Fruit fly (Drosophila melanogaster) whole organism, embryonic: ENCODE results near the gene Smox.

ENCODE experiments used
- CG10267 ChIP-seq: fragments of 200-800 bp; sonication (Bioruptor generic); optimal IDR thresholded peaks from 2 replicates; lab custom pipeline; 2018; ENCODE audit warnings: missing biosample characterization, mild to moderate bottlenecking, missing genetic modification characterization, moderate library complexity
- CG10543 ChIP-seq: fragments of 200-800 bp; sonication (Bioruptor generic); optimal IDR thresholded peaks from 3 replicates; lab custom pipeline; 2017; ENCODE audit warnings: missing biosample characterization, mild to moderate bottlenecking, missing genetic modification characterization, moderate library complexity
- CG10959 ChIP-seq: fragments of 200-800 bp; sonication (Bioruptor generic); IDR thresholded peaks from 2 replicates; pipeline ENCODE4 v1.3.6; 2022; ENCODE audit warnings: missing biosample characterization, missing genetic modification characterization
- CG11247 ChIP-seq: fragments of 200-800 bp; sonication (Bioruptor generic); IDR thresholded peaks from 2 replicates; pipeline ENCODE4 v1.3.6; 2022; ENCODE audit warnings: missing biosample characterization, missing genetic modification characterization
- CG11695 ChIP-seq: fragments of 200-800 bp; sonication (Bioruptor generic); IDR thresholded peaks from 3 replicates; pipeline ENCODE4 v1.3.6; 2022; ENCODE audit warnings: missing biosample characterization, missing genetic modification characterization
- CG12104 ChIP-seq: fragments of 200-800 bp; sonication (Bioruptor generic); optimal IDR thresholded peaks from 3 replicates; lab custom pipeline; 2016; ENCODE audit warnings: missing biosample characterization, missing genetic modification characterization
- CG12942 ChIP-seq: fragments of 200-800 bp; sonication (Bioruptor generic); optimal IDR thresholded peaks from 3 replicates; lab custom pipeline; 2016; ENCODE audit warnings: missing biosample characterization, missing genetic modification characterization
- CG14965 ChIP-seq: fragments of 200-800 bp; sonication (Bioruptor generic); optimal IDR thresholded peaks from 2 replicates; lab custom pipeline; 2016; ENCODE audit warnings: missing biosample characterization, missing genetic modification characterization, borderline replicate concordance
- CG1602 ChIP-seq: fragments of 200-800 bp; sonication (Bioruptor generic); optimal IDR thresholded peaks from 3 replicates; lab custom pipeline; 2016; ENCODE audit warnings: missing biosample characterization, missing genetic modification characterization
- CG18262 ChIP-seq: fragments of 200-800 bp; optimal IDR thresholded peaks from 3 replicates; lab custom pipeline; 2019; ENCODE audit warnings: missing biosample characterization, mild to moderate bottlenecking, missing genetic modification characterization, moderate library complexity
- CG18619 ChIP-seq: fragments of 200-800 bp; sonication (Bioruptor generic); optimal IDR thresholded peaks from 3 replicates; lab custom pipeline; 2017; ENCODE audit warnings: missing biosample characterization, mild to moderate bottlenecking, missing genetic modification characterization
- CG18764 ChIP-seq: fragments of 200-800 bp; sonication (Bioruptor generic); optimal IDR thresholded peaks from 3 replicates; lab custom pipeline; 2016; ENCODE audit warnings: missing biosample characterization, missing genetic modification characterization
- CG2712 ChIP-seq: fragments of 200-800 bp; optimal IDR thresholded peaks from 3 replicates; lab custom pipeline; 2019; ENCODE audit warnings: missing biosample characterization, mild to moderate bottlenecking, missing genetic modification characterization, moderate library complexity
- CG2889 ChIP-seq: fragments of 200-800 bp; sonication (Bioruptor generic); IDR thresholded peaks from 3 replicates; pipeline ENCODE4 v1.3.6; 2022; ENCODE audit warnings: missing biosample characterization, missing genetic modification characterization
- CG32532 ChIP-seq: fragments of 200-800 bp; sonication (Bioruptor generic); IDR thresholded peaks from 2 replicates; pipeline ENCODE4 v1.3.6; 2022; ENCODE audit warnings: missing biosample characterization, missing genetic modification characterization
- CG34224 ChIP-seq: fragments of 200-800 bp; sonication (Bioruptor generic); IDR thresholded peaks from 3 replicates; pipeline ENCODE4 v1.3.6; 2022; ENCODE audit warnings: missing biosample characterization, missing genetic modification characterization; ENCODE audit not compliant: partially characterized antibody
- CG4328 ChIP-seq: fragments of 200-800 bp; sonication (Bioruptor generic); optimal IDR thresholded peaks from 3 replicates; lab custom pipeline; 2017; ENCODE audit warnings: missing biosample characterization, missing genetic modification reagents, missing genetic modification characterization
- CG4617 ChIP-seq: fragments of 200-800 bp; sonication (Bioruptor generic); optimal IDR thresholded peaks from 3 replicates; lab custom pipeline; 2016; ENCODE audit warnings: missing biosample characterization, missing genetic modification characterization, borderline replicate concordance
- CG7372 ChIP-seq: fragments of 200-800 bp; sonication (Bioruptor generic); IDR thresholded peaks from 2 replicates; pipeline ENCODE4 v1.3.6; 2022; ENCODE audit warnings: missing biosample characterization, missing genetic modification characterization
- CG8388 ChIP-seq: fragments of 200-800 bp; sonication (Bioruptor generic); optimal IDR thresholded peaks from 2 replicates; lab custom pipeline; 2019; ENCODE audit warnings: missing biosample characterization, mild to moderate bottlenecking, missing genetic modification characterization, moderate library complexity
- Drgx ChIP-seq: fragments of 200-800 bp; sonication (Bioruptor generic); IDR thresholded peaks from 2 replicates; pipeline ENCODE4 v1.3.6; 2022; ENCODE audit warnings: missing biosample characterization, missing genetic modification characterization
- Ets65A ChIP-seq: fragments of 200-800 bp; sonication (Bioruptor generic); peaks from one replicate; lab custom pipeline; 2016; ENCODE audit warnings: missing biosample characterization, missing genetic modification characterization
- Hey ChIP-seq: fragments of 200-800 bp; sonication (Bioruptor generic); optimal IDR thresholded peaks from 3 replicates; lab custom pipeline; 2018; ENCODE audit warnings: missing biosample characterization, mild to moderate bottlenecking, missing genetic modification characterization
- Hsf ChIP-seq: fragments of 200-800 bp; sonication (Bioruptor generic); optimal IDR thresholded peaks from 3 replicates; lab custom pipeline; 2016; ENCODE audit warnings: missing biosample characterization, missing genetic modification characterization
- Med ChIP-seq: fragments of 200-800 bp; sonication (Bioruptor generic); peaks from one replicate; lab custom pipeline; 2016; ENCODE audit warnings: missing biosample characterization, missing genetic modification characterization, mild to moderate bottlenecking, inconsistent platforms, moderate library complexity
- NFAT ChIP-seq: fragments of 200-800 bp; sonication (Bioruptor generic); IDR thresholded peaks from 2 replicates; pipeline ENCODE4 v1.3.6; 2022; ENCODE audit warnings: missing biosample characterization, missing genetic modification characterization
- Pdp1 ChIP-seq, 2 experiments: fragments of 200-800 bp; sonication (Bioruptor generic); optimal IDR thresholded peaks; 3 replicates each; lab custom pipeline; 2016; ENCODE audit warnings: missing biosample characterization in 2 of 2, missing genetic modification characterization in 2 of 2, mild to moderate bottlenecking in 1 of 2, moderate library complexity in 1 of 2
- Rfx ChIP-seq: fragments of 200-800 bp; sonication (Bioruptor generic); IDR thresholded peaks from 2 replicates; pipeline ENCODE4 v1.3.6; 2022; ENCODE audit warnings: missing biosample characterization, missing genetic modification characterization
- Six4 ChIP-seq: fragments of 200-800 bp; sonication (Bioruptor generic); optimal IDR thresholded peaks from 2 replicates; lab custom pipeline; 2016; ENCODE audit warnings: missing biosample characterization, missing genetic modification characterization
- Stat92E ChIP-seq, 3 experiments: fragments of >200 bp in 2 of 3; fragments of 200-800 bp in 1 of 3; sonication (Bioruptor generic) in 1 of 3; optimal IDR thresholded peaks; 2 replicates each; lab custom pipeline; 2017 to 2019; ENCODE audit warnings: missing biosample characterization in 3 of 3, missing genetic modification characterization in 3 of 3, mild to moderate bottlenecking in 1 of 3, moderate library complexity in 1 of 3
- TFAM ChIP-seq: fragments of 200-800 bp; sonication (Bioruptor generic); optimal IDR thresholded peaks from 2 replicates; lab custom pipeline; 2017; ENCODE audit warnings: missing biosample characterization, missing genetic modification characterization, inconsistent platforms
- ab ChIP-seq: fragments of 200-800 bp; sonication (Bioruptor generic); optimal IDR thresholded peaks from 2 replicates; lab custom pipeline; 2016; ENCODE audit warnings: missing biosample characterization, missing genetic modification characterization
- ase ChIP-seq: fragments of 200-800 bp; sonication (Bioruptor generic); IDR thresholded peaks from 3 replicates; pipeline ENCODE4 v1.3.6; 2022; ENCODE audit warnings: missing biosample characterization, missing genetic modification characterization
- ash1 ChIP-seq: fragments of 200-800 bp; sonication (Bioruptor generic); optimal IDR thresholded peaks from 2 replicates; lab custom pipeline; 2018; ENCODE audit warnings: missing biosample characterization, mild to moderate bottlenecking, missing genetic modification characterization
- chm ChIP-seq: fragments of 200-800 bp; sonication (Bioruptor generic); IDR thresholded peaks from 2 replicates; pipeline ENCODE4 v1.3.6; 2022; ENCODE audit warnings: missing biosample characterization, missing genetic modification characterization
- cwo ChIP-seq: fragments of 200-800 bp; sonication (Bioruptor generic); optimal IDR thresholded peaks from 3 replicates; lab custom pipeline; 2017; ENCODE audit warnings: missing biosample characterization, missing genetic modification characterization, mild to moderate bottlenecking, moderate library complexity, missing genetic modification reagents
- dmrt99B ChIP-seq: fragments of 200-800 bp; sonication (Bioruptor generic); optimal IDR thresholded peaks from 2 replicates; lab custom pipeline; 2018; ENCODE audit warnings: missing biosample characterization, mild to moderate bottlenecking, missing genetic modification characterization, moderate library complexity
- insv ChIP-seq, 2 experiments: fragments of 200-800 bp; sonication (Bioruptor generic); optimal IDR thresholded peaks; 3 replicates each; lab custom pipeline; 2016 to 2018; ENCODE audit warnings: missing biosample characterization in 2 of 2, missing genetic modification characterization in 2 of 2
- jigr1 ChIP-seq: fragments of 200-800 bp; sonication (Bioruptor generic); IDR thresholded peaks from 3 replicates; pipeline ENCODE4 v1.3.6; 2022; ENCODE audit warnings: missing biosample characterization, missing genetic modification characterization
- kni ChIP-seq: fragments of 200-800 bp; sonication (Bioruptor generic); optimal IDR thresholded peaks from 3 replicates; lab custom pipeline; 2017; ENCODE audit warnings: mild to moderate bottlenecking, missing biosample characterization, missing genetic modification reagents, missing genetic modification characterization
- lola ChIP-seq, 3 experiments: fragments of >200 bp in 2 of 3; fragments of 200-800 bp in 1 of 3; sonication (Bioruptor generic) in 1 of 3; optimal IDR thresholded peaks; 2 replicates each; lab custom pipeline; 2017 to 2019; ENCODE audit warnings: missing biosample characterization in 3 of 3, missing genetic modification characterization in 3 of 3, mild to moderate bottlenecking in 1 of 3, moderate library complexity in 1 of 3
- mam ChIP-seq: fragments of 200-800 bp; sonication (Bioruptor generic); optimal IDR thresholded peaks from 3 replicates; lab custom pipeline; 2016; ENCODE audit warnings: missing biosample characterization, missing genetic modification characterization
- run ChIP-seq: fragments of 200-800 bp; sonication (Bioruptor generic); optimal IDR thresholded peaks from 3 replicates; lab custom pipeline; 2018; ENCODE audit warnings: missing biosample characterization, mild to moderate bottlenecking, missing genetic modification characterization
- seq ChIP-seq: fragments of 200-800 bp; sonication (Bioruptor generic); IDR thresholded peaks from 2 replicates; pipeline ENCODE4 v1.3.6; 2022; ENCODE audit warnings: missing biosample characterization, missing genetic modification characterization
- sna ChIP-seq: fragments of 200-800 bp; sonication (Bioruptor generic); IDR thresholded peaks from 2 replicates; pipeline ENCODE4 v1.3.6; 2022; ENCODE audit warnings: missing biosample characterization, missing genetic modification characterization; ENCODE audit not compliant: partially characterized antibody
- sob ChIP-seq: fragments of 200-800 bp; sonication (Bioruptor generic); IDR thresholded peaks from 2 replicates; pipeline ENCODE4 v1.3.6; 2022; ENCODE audit warnings: missing biosample characterization, missing genetic modification characterization
- stwl ChIP-seq: fragments of 200-800 bp; sonication (Bioruptor generic); optimal IDR thresholded peaks from 3 replicates; lab custom pipeline; 2018; ENCODE audit warnings: missing biosample characterization, mild to moderate bottlenecking, missing genetic modification characterization, moderate library complexity
- tna ChIP-seq: fragments of 200-800 bp; sonication (Bioruptor generic); IDR thresholded peaks from 2 replicates; pipeline ENCODE4 v1.3.6; 2022; ENCODE audit warnings: missing biosample characterization, missing genetic modification characterization; ENCODE audit not compliant: partially characterized antibody
- usp ChIP-seq: fragments of >200 bp; optimal IDR thresholded peaks from 2 replicates; lab custom pipeline; 2017; ENCODE audit warnings: missing biosample characterization, missing genetic modification characterization
- wor ChIP-seq: fragments of 200-800 bp; sonication (Bioruptor generic); IDR thresholded peaks from 2 replicates; pipeline ENCODE4 v1.3.6; 2022; ENCODE audit warnings: missing biosample characterization, missing genetic modification characterization

The Smox gene

dm6 chrX:8143537-8143936 lies 1.5 kb upstream of the Smox start, which contains the start of gene CG17982 (continued):
- TF ChIP-seq CG4328 (GFP tag; lab: Kevin White, UChicago) (peak; percentile 80), mam (GFP tag; lab: Kevin White, UChicago) (peak; percentile 90), CG18764 (GFP tag; lab: Kevin White, UChicago) (peak; percentile 65), CG10959 (GFP tag; lab: Robert Waterston, UW) (peak; percentile 81), NFAT (peak; percentile 66), CG14965 (GFP tag; lab: Kevin White, UChicago) (no peak), tna (GFP tag; lab: Robert Waterston, UW) (no peak), insv (GFP tag; optimal IDR thresholded peaks at IDR 0.05; lab: Kevin White, UChicago) (peak in 1 of 2 experiments; percentile 61), Med (GFP tag; lab: Kevin White, UChicago) (peak; percentile 98), TFAM (peak; percentile 5), CG11247 (GFP tag; lab: Robert Waterston, UW) (peak; percentile 66), Drgx (peak; percentile 89), CG12104 (peak; percentile 69), Six4 (GFP tag; lab: Kevin White, UChicago) (peak; percentile 82), CG2889 (GFP tag; lab: Robert Waterston, UW) (peak; percentile 67; the same call in 2 of the 3 replicates), Rfx (peak; percentile 87), ase (peak; percentile 68; the same call in 2 of the 3 replicates), CG8388 (GFP tag; lab: Kevin White, UChicago) (peak; percentile 79), dmrt99B (tag; lab: Kevin White, UChicago) (peak; percentile 84), CG34224 (GFP tag; lab: Robert Waterston, UW) (peak; percentile 52; the same call in 1 of the 3 replicates), CG2712 (peak; percentile 87), CG7372 (peak; percentile 62), CG10543 (peak; percentile 90), sna (GFP tag; lab: Robert Waterston, UW) (no peak), run (tag; lab: Kevin White, UChicago) (peak; percentile 66), Hey (tag; lab: Kevin White, UChicago) (no peak), ash1 (GFP tag; lab: Kevin White, UChicago) (peak; percentile 40), usp (GFP tag; lab: Kevin White, UChicago) (no peak), lola (GFP tag; optimal IDR thresholded peaks at IDR 0.05; lab: Kevin White, UChicago) (peak in 1 of 3 experiments; percentile 77), CG32532 (GFP tag; lab: Robert Waterston, UW) (peak; percentile 88), CG18619 (peak; percentile 77), CG11695 (peak; percentile 81), chm (GFP tag; lab: Robert Waterston, UW) (peak; percentile 66; the same call in 1 of the 2 replicates), CG10267 (tag; lab: Kevin White, UChicago) (peak; percentile 80), jigr1 (GFP tag; lab: Robert Waterston, UW) (peak; percentile 37; the same call in 2 of the 3 replicates), sob (GFP tag; lab: Robert Waterston, UW) (peak; percentile 86), wor (GFP tag; lab: Robert Waterston, UW) (peak; percentile 46), Hsf (peak; percentile 88), stwl (tag; lab: Kevin White, UChicago) (peak; percentile 69), kni (GFP tag; lab: Kevin White, UChicago) (peak; percentile 75), CG18262 (tag; lab: Kevin White, UChicago) (peak; percentile 96), cwo (GFP tag; lab: Kevin White, UChicago) (peak; percentile 71), ab (GFP tag; lab: Kevin White, UChicago) (peak; percentile 18), CG12942 (peak; percentile 80), CG4617 (peak; percentile 61), CG1602 (GFP tag; lab: Kevin White, UChicago) (peak; percentile 68), Stat92E (GFP tag; optimal IDR thresholded peaks at IDR 0.05; lab: Kevin White, UChicago) (no peak), seq (peak; percentile 71), Ets65A (GFP tag; lab: Kevin White, UChicago) (peak; percentile 97), Pdp1 (GFP tag; optimal IDR thresholded peaks at IDR 0.05; lab: Kevin White, UChicago) (peak; percentile 77 to 84)
